Worm (Caenorhabditis elegans) whole organism, mixed stage, embryonic: ENCODE measurements around the gene C14B9.10.
A peak's percentile ranks its signal among the peaks of the same experiment; 100 is the strongest.

Source experiments
- M03D4.4 ChIP-seq: sonication (generic microtip); optimal IDR thresholded peaks from 2 replicates; lab custom pipeline; 2017; ENCODE audit warnings: mild to moderate bottlenecking, missing genetic modification characterization, missing compliant biosample characterization
- bed-3 ChIP-seq: fragments of 200-800 bp; sonication (Bioruptor generic); optimal IDR thresholded peaks from 3 replicates; lab custom pipeline; 2018; ENCODE audit warnings: mild to moderate bottlenecking, missing genetic modification characterization, moderate library complexity, missing compliant biosample characterization
- blmp-1 ChIP-seq: fragments of 150-350 bp; optimal IDR thresholded peaks from 2 replicates; lab custom pipeline; 2014; ENCODE audit warnings: missing biosample characterization, missing genetic modification characterization
- ceh-39 ChIP-seq: fragments of 150-350 bp; optimal IDR thresholded peaks from 2 replicates; lab custom pipeline; 2014; ENCODE audit warnings: missing biosample characterization, missing genetic modification characterization
- ceh-43 ChIP-seq: fragments of 200-800 bp; sonication (Bioruptor generic); optimal IDR thresholded peaks from 2 replicates; lab custom pipeline; 2018; ENCODE audit warnings: mild to moderate bottlenecking, missing genetic modification characterization, moderate library complexity, missing compliant biosample characterization
- ceh-83 ChIP-seq: fragments of 200-800 bp; sonication (Bioruptor generic); optimal IDR thresholded peaks from 2 replicates; lab custom pipeline; 2018; ENCODE audit warnings: mild to moderate bottlenecking, missing genetic modification characterization, missing compliant biosample characterization
- ces-1 ChIP-seq: fragments of 150-350 bp; optimal IDR thresholded peaks from 2 replicates; lab custom pipeline; 2014; ENCODE audit warnings: missing biosample characterization, missing genetic modification reagents, missing genetic modification characterization
- cnd-1 ChIP-seq: fragments of 200-800 bp; sonication (Bioruptor generic); optimal IDR thresholded peaks from 2 replicates; lab custom pipeline; 2018; ENCODE audit warnings: mild to moderate bottlenecking, missing genetic modification characterization, missing compliant biosample characterization
- drap-1 ChIP-seq: fragments of 200-800 bp; sonication (Bioruptor generic); optimal IDR thresholded peaks from 3 replicates; lab custom pipeline; 2018; ENCODE audit warnings: mild to moderate bottlenecking, missing genetic modification characterization, missing compliant biosample characterization
- elt-1 ChIP-seq: sonication (generic microtip); optimal IDR thresholded peaks from 2 replicates; lab custom pipeline; 2017; ENCODE audit warnings: missing genetic modification characterization, mild to moderate bottlenecking, missing compliant biosample characterization, antibody characterized with exemption, moderate library complexity, borderline replicate concordance; ENCODE audit not compliant: insufficient read depth
- elt-3 ChIP-seq: fragments of 150-350 bp; optimal IDR thresholded peaks from 2 replicates; lab custom pipeline; 2014; ENCODE audit warnings: missing biosample characterization, missing genetic modification characterization
- flh-1 ChIP-seq: fragments of 200-800 bp; sonication (Bioruptor generic); optimal IDR thresholded peaks from 2 replicates; lab custom pipeline; 2018; ENCODE audit warnings: mild to moderate bottlenecking, missing genetic modification characterization, moderate library complexity, missing compliant biosample characterization
- ham-2 ChIP-seq: fragments of 200-800 bp; sonication (Bioruptor generic); optimal IDR thresholded peaks from 2 replicates; lab custom pipeline; 2018; ENCODE audit warnings: mild to moderate bottlenecking, missing genetic modification characterization, missing compliant biosample characterization
- hlh-1 ChIP-seq: fragments of 150-350 bp; optimal IDR thresholded peaks from 2 replicates; lab custom pipeline; 2014; ENCODE audit warnings: missing biosample characterization, missing genetic modification reagents, missing genetic modification characterization
- lin-13 ChIP-seq: fragments of 150-350 bp; optimal IDR thresholded peaks from 2 replicates; lab custom pipeline; 2014; ENCODE audit warnings: missing biosample characterization, missing genetic modification characterization
- lin-32 ChIP-seq: fragments of 200-800 bp; sonication (Bioruptor generic); optimal IDR thresholded peaks from 2 replicates; lab custom pipeline; 2018; ENCODE audit warnings: mild to moderate bottlenecking, missing genetic modification characterization, missing compliant biosample characterization
- lsy-2 ChIP-seq: fragments of 150-350 bp; optimal IDR thresholded peaks from 2 replicates; lab custom pipeline; 2014; ENCODE audit warnings: missing biosample characterization, missing genetic modification characterization
- mab-5 ChIP-seq: fragments of 150-350 bp; optimal IDR thresholded peaks from 2 replicates; lab custom pipeline; 2014; ENCODE audit warnings: missing biosample characterization, missing genetic modification characterization
- mep-1 ChIP-seq: fragments of 150-350 bp; optimal IDR thresholded peaks from 2 replicates; lab custom pipeline; 2017; ENCODE audit warnings: missing biosample characterization, missing genetic modification reagents, missing genetic modification characterization, inconsistent platforms
- mls-2 ChIP-seq: sonication (generic microtip); optimal IDR thresholded peaks from 2 replicates; lab custom pipeline; 2016; ENCODE audit warnings: mild to moderate bottlenecking, missing genetic modification characterization, moderate library complexity, missing compliant biosample characterization
- nhr-12 ChIP-seq: fragments of 150-350 bp; optimal IDR thresholded peaks from 2 replicates; lab custom pipeline; 2014; ENCODE audit warnings: missing biosample characterization, missing genetic modification characterization
- nhr-2 ChIP-seq: fragments of 150-350 bp; optimal IDR thresholded peaks from 2 replicates; lab custom pipeline; 2014; ENCODE audit warnings: missing biosample characterization, missing genetic modification characterization
- nhr-237 ChIP-seq: fragments of 150-350 bp; optimal IDR thresholded peaks from 2 replicates; lab custom pipeline; 2014; ENCODE audit warnings: missing biosample characterization, missing genetic modification characterization
- nhr-76 ChIP-seq: sonication (generic microtip); optimal IDR thresholded peaks from 2 replicates; lab custom pipeline; 2017; ENCODE audit warnings: missing biosample characterization, missing genetic modification characterization
- pha-4 ChIP-seq: fragments of 150-350 bp; optimal IDR thresholded peaks from 2 replicates; lab custom pipeline; 2018; ENCODE audit warnings: missing biosample characterization, missing genetic modification reagents, missing genetic modification characterization
- sem-2 ChIP-seq: fragments of 200-800 bp; sonication (Bioruptor generic); optimal IDR thresholded peaks from 2 replicates; lab custom pipeline; 2018; ENCODE audit warnings: mild to moderate bottlenecking, missing genetic modification characterization, missing compliant biosample characterization
- snpc-4 ChIP-seq: fragments of 150-350 bp; optimal IDR thresholded peaks from 2 replicates; lab custom pipeline; 2014; ENCODE audit warnings: missing biosample characterization, missing genetic modification characterization
- sptf-1 ChIP-seq: sonication (generic microtip); optimal IDR thresholded peaks from 2 replicates; lab custom pipeline; 2017; ENCODE audit warnings: mild to moderate bottlenecking, missing genetic modification characterization, moderate library complexity, missing compliant biosample characterization
- unc-120 ChIP-seq: sonication (generic microtip); optimal IDR thresholded peaks from 2 replicates; lab custom pipeline; 2017; ENCODE audit warnings: missing genetic modification characterization, missing compliant biosample characterization; ENCODE audit not compliant: poor library complexity, severe bottlenecking
- unc-39 ChIP-seq: fragments of 150-350 bp; optimal IDR thresholded peaks from 2 replicates; lab custom pipeline; 2014; ENCODE audit warnings: missing biosample characterization, missing genetic modification characterization
- unc-62 ChIP-seq: fragments of 150-350 bp; optimal IDR thresholded peaks from 2 replicates; lab custom pipeline; 2014; ENCODE audit warnings: missing biosample characterization, missing genetic modification reagents, missing genetic modification characterization
- zip-8 ChIP-seq: fragments of 150-350 bp; optimal IDR thresholded peaks from 2 replicates; lab custom pipeline; 2014; ENCODE audit warnings: missing biosample characterization, missing genetic modification characterization
- ztf-11 ChIP-seq: fragments of 150-350 bp; optimal IDR thresholded peaks from 2 replicates; lab custom pipeline; 2014; ENCODE audit warnings: missing biosample characterization, missing genetic modification characterization

Gene C14B9.10

ce11 chrIII:8158140-8158786 lies 27.6 kb downstream of the C14B9.10 start, which contains the start of gene atg-13:
TSS of gene atg-13 (minus strand) at chrIII:8158190.
- peak; percentile 7 for TF ChIP-seq ceh-39 (tag; lab: Kevin White, UChicago)
- peak; percentile 49 for TF ChIP-seq hlh-1 (tag; lab: Kevin White, UChicago)
- no peak for TF ChIP-seq unc-39

ce11 chrIII:8161238-8161637 lies 30.6 kb downstream of the C14B9.10 start, which contains the start of gene inpp-5K:
TSS of gene inpp-5K (minus strand) at chrIII:8161338.
- TF ChIP-seq ces-1 (GFP tag; lab: Kevin White, UChicago) (no peak), zip-8 (tag; lab: Kevin White, UChicago) (no peak), snpc-4 (tag; lab: Kevin White, UChicago) (no peak), lsy-2 (no peak), ceh-43 (no peak), nhr-2 (no peak), ham-2 (GFP tag; lab: Kevin White, UChicago) (no peak), blmp-1 (tag; lab: Kevin White, UChicago) (no peak), mab-5 (tag; lab: Kevin White, UChicago) (no peak), lin-13 (tag; lab: Kevin White, UChicago) (no peak), M03D4.4 (tag; lab: Kevin White, UChicago) (no peak), hlh-1 (tag; lab: Kevin White, UChicago) (no peak), sem-2 (GFP tag; lab: Kevin White, UChicago) (no peak), elt-1 (tag; lab: Kevin White, UChicago) (no peak), bed-3 (GFP tag; lab: Kevin White, UChicago) (no peak), unc-120 (tag; lab: Kevin White, UChicago) (no peak), elt-3 (tag; lab: Kevin White, UChicago) (no peak), mep-1 (tag; lab: Kevin White, UChicago) (no peak)

- no peak for TF ChIP-seq snpc-4 (tag; lab: Kevin White, UChicago)
- no peak for TF ChIP-seq blmp-1 (tag; lab: Kevin White, UChicago)
- no peak for TF ChIP-seq unc-120 (tag; lab: Kevin White, UChicago)
- TF ChIP-seq drap-1 (GFP tag; lab: Kevin White, UChicago): no peak
- TF ChIP-seq lin-13 (tag; lab: Kevin White, UChicago): no peak
- no peak for TF ChIP-seq unc-62
- no peak for TF ChIP-seq nhr-2
- TF ChIP-seq ceh-43: no peak
- TF ChIP-seq mab-5 (tag; lab: Kevin White, UChicago): no peak
- no peak for TF ChIP-seq bed-3 (GFP tag; lab: Kevin White, UChicago)
- no peak for TF ChIP-seq flh-1
- TF ChIP-seq ham-2 (GFP tag; lab: Kevin White, UChicago): no peak
- no peak for TF ChIP-seq lsy-2
- TF ChIP-seq M03D4.4 (tag; lab: Kevin White, UChicago): no peak
- TF ChIP-seq mls-2 (tag; lab: Kevin White, UChicago): no peak
- no peak for TF ChIP-seq mep-1 (tag; lab: Kevin White, UChicago)
- TF ChIP-seq elt-1 (tag; lab: Kevin White, UChicago): no peak
These were observed 32.6 kb downstream of the C14B9.10 start, which contains the start of gene bath-42 for ce11 chrIII:8163283-8163682. TSS of gene bath-42 (minus strand) at chrIII:8163383.

ce11 chrIII:8163788-8164423 lies 33.3 kb downstream of the C14B9.10 start, which contains the start of gene prp-8:
TSS of gene prp-8 (plus strand) at chrIII:8164373.
- TF ChIP-seq mep-1 (tag; lab: Kevin White, UChicago): peak; percentile 87
- TF ChIP-seq lin-32 (GFP tag; lab: Kevin White, UChicago): no peak
- TF ChIP-seq pha-4 (tag; lab: Kevin White, UChicago): peak; percentile 84
- peak; percentile 94 for TF ChIP-seq ceh-39 (tag; lab: Kevin White, UChicago)
- TF ChIP-seq drap-1 (GFP tag; lab: Kevin White, UChicago): peak; percentile 17
- TF ChIP-seq mab-5 (tag; lab: Kevin White, UChicago): no peak
- TF ChIP-seq ztf-11 (tag; lab: Kevin White, UChicago): no peak
- peak; percentile 97 for TF ChIP-seq lsy-2
- TF ChIP-seq lin-13 (tag; lab: Kevin White, UChicago): peak; percentile 86
- TF ChIP-seq ceh-43: peak; percentile 25
- TF ChIP-seq ceh-83 (GFP tag; lab: Kevin White, UChicago): no peak
- TF ChIP-seq mls-2 (tag; lab: Kevin White, UChicago): no peak
- peak; percentile 68 for TF ChIP-seq sptf-1 (tag; lab: Kevin White, UChicago)
- TF ChIP-seq flh-1: no peak
- no peak for TF ChIP-seq blmp-1 (tag; lab: Kevin White, UChicago)
- TF ChIP-seq M03D4.4 (tag; lab: Kevin White, UChicago): peak; percentile 18
- no peak for TF ChIP-seq nhr-237
- no peak for TF ChIP-seq bed-3 (GFP tag; lab: Kevin White, UChicago)
- TF ChIP-seq snpc-4 (tag; lab: Kevin White, UChicago): no peak
- TF ChIP-seq unc-120 (tag; lab: Kevin White, UChicago): peak; percentile 45
- TF ChIP-seq hlh-1 (tag; lab: Kevin White, UChicago): peak; percentile 43
- no peak for TF ChIP-seq zip-8 (tag; lab: Kevin White, UChicago)
- peak; percentile 50 for TF ChIP-seq cnd-1
- TF ChIP-seq nhr-76 (tag; lab: Kevin White, UChicago): no peak
- peak; percentile 38 for TF ChIP-seq elt-1 (tag; lab: Kevin White, UChicago)
- no peak for TF ChIP-seq nhr-12 (tag; lab: Kevin White, UChicago)
